Worm (Caenorhabditis elegans) whole organism, L3 larva: ENCODE measurements around the gene faah-5.
"Not testable (repeated sequence)": the region's sequence is repeated elsewhere in the genome, so short reads cannot be mapped to it uniquely, and the experiment has no call there.

Source experiments
- ZK546.5 ChIP-seq: sonication (generic microtip); optimal IDR thresholded peaks from 2 replicates; lab custom pipeline; 2017; ENCODE audit warnings: missing biosample characterization, missing genetic modification characterization
- aly-2 ChIP-seq: fragments of 150-350 bp; optimal IDR thresholded peaks from 2 replicates; lab custom pipeline; 2014; ENCODE audit warnings: missing biosample characterization, missing genetic modification characterization
- ama-1 ChIP-seq: fragments of 150-350 bp; optimal IDR thresholded peaks from 2 replicates; lab custom pipeline; 2018
- ceh-16 ChIP-seq: sonication (generic microtip); optimal IDR thresholded peaks from 2 replicates; lab custom pipeline; 2017; ENCODE audit warnings: missing biosample characterization, missing genetic modification characterization
- ceh-82 ChIP-seq: fragments of 150-350 bp; optimal IDR thresholded peaks from 2 replicates; lab custom pipeline; 2014; ENCODE audit warnings: missing biosample characterization, missing genetic modification characterization
- daf-12 ChIP-seq: fragments of 150-350 bp; optimal IDR thresholded peaks from 2 replicates; lab custom pipeline; 2014; ENCODE audit warnings: missing biosample characterization, missing genetic modification reagents, missing genetic modification characterization
- egl-27 ChIP-seq: sonication (generic microtip); optimal IDR thresholded peaks from 4 replicates; lab custom pipeline; 2017; ENCODE audit warnings: missing biosample characterization, missing genetic modification reagents, missing genetic modification characterization
- egl-5 ChIP-seq: fragments of 150-350 bp; optimal IDR thresholded peaks from 2 replicates; lab custom pipeline; 2017; ENCODE audit warnings: missing biosample characterization, missing genetic modification reagents, missing genetic modification characterization, inconsistent platforms
- elt-1 ChIP-seq: fragments of 150-350 bp; optimal IDR thresholded peaks from 2 replicates; lab custom pipeline; 2014; ENCODE audit warnings: missing biosample characterization, missing genetic modification characterization
- elt-2 ChIP-seq: sonication (generic microtip); optimal IDR thresholded peaks from 2 replicates; lab custom pipeline; 2016; ENCODE audit warnings: missing genetic modification reagents, mild to moderate bottlenecking, missing genetic modification characterization, missing compliant biosample characterization
- elt-3 ChIP-seq, 3 experiments: fragments of 150-350 bp in 1 of 3; sonication (generic microtip) in 2 of 3; optimal IDR thresholded peaks; 2 replicates in 2 of 3; 4 replicates in 1 of 3; lab custom pipeline; 2014 to 2017; ENCODE audit warnings: missing biosample characterization in 3 of 3, missing genetic modification characterization in 3 of 3
- eor-1 ChIP-seq, 2 experiments: fragments of 150-350 bp; optimal IDR thresholded peaks; 2 replicates each; lab custom pipeline; 2014 to 2018; ENCODE audit warnings: missing biosample characterization in 2 of 2, missing genetic modification characterization in 2 of 2
- fkh-10 ChIP-seq: sonication (generic microtip); optimal IDR thresholded peaks from 2 replicates; lab custom pipeline; 2017; ENCODE audit warnings: missing biosample characterization, missing genetic modification reagents, missing genetic modification characterization
- fkh-2 ChIP-seq: fragments of 150-350 bp; optimal IDR thresholded peaks from 2 replicates; lab custom pipeline; 2014; ENCODE audit warnings: missing biosample characterization, missing genetic modification reagents, missing genetic modification characterization
- hmg-11 ChIP-seq: sonication (generic microtip); optimal IDR thresholded peaks from 2 replicates; lab custom pipeline; 2016; ENCODE audit warnings: missing genetic modification characterization, missing compliant biosample characterization
- jun-1 ChIP-seq: fragments of 150-350 bp; optimal IDR thresholded peaks from 2 replicates; lab custom pipeline; 2014; ENCODE audit warnings: missing biosample characterization, missing genetic modification reagents, missing genetic modification characterization
- lsy-12 ChIP-seq: sonication (generic microtip); optimal IDR thresholded peaks from 2 replicates; lab custom pipeline; 2016; ENCODE audit warnings: mild to moderate bottlenecking, missing genetic modification characterization, missing compliant biosample characterization
- mml-1 ChIP-seq: fragments of 150-350 bp; sonication (generic microtip); optimal IDR thresholded peaks from 3 replicates; lab custom pipeline; 2014; ENCODE audit warnings: missing biosample characterization, missing genetic modification characterization
- nfya-1 ChIP-seq: sonication (generic microtip); optimal IDR thresholded peaks from 2 replicates; lab custom pipeline; 2017; ENCODE audit warnings: missing genetic modification characterization, mild to moderate bottlenecking, missing compliant biosample characterization, antibody characterized with exemption, moderate library complexity; ENCODE audit not compliant: insufficient read depth
- nhr-11 ChIP-seq: fragments of 150-350 bp; optimal IDR thresholded peaks from 2 replicates; lab custom pipeline; 2014; ENCODE audit warnings: missing biosample characterization, missing genetic modification characterization
- nhr-12 ChIP-seq: fragments of 150-350 bp; optimal IDR thresholded peaks from 2 replicates; lab custom pipeline; 2014; ENCODE audit warnings: missing biosample characterization, missing genetic modification characterization
- nhr-23 ChIP-seq: fragments of 150-350 bp; optimal IDR thresholded peaks from 2 replicates; lab custom pipeline; 2014; ENCODE audit warnings: missing biosample characterization, missing genetic modification reagents, missing genetic modification characterization
- nhr-25 ChIP-seq: sonication (generic microtip); optimal IDR thresholded peaks from 2 replicates; lab custom pipeline; 2017; ENCODE audit warnings: missing biosample characterization, missing genetic modification characterization
- nhr-28 ChIP-seq: fragments of 150-350 bp; optimal IDR thresholded peaks from 2 replicates; lab custom pipeline; 2014; ENCODE audit warnings: missing biosample characterization, missing genetic modification characterization
- nhr-76 ChIP-seq: fragments of 150-350 bp; sonication (generic microtip); optimal IDR thresholded peaks from 5 replicates; lab custom pipeline; 2014; ENCODE audit warnings: missing biosample characterization, missing genetic modification characterization
- nhr-77 ChIP-seq: fragments of 150-350 bp; optimal IDR thresholded peaks from 2 replicates; lab custom pipeline; 2014; ENCODE audit warnings: missing biosample characterization, missing genetic modification characterization
- pha-4 ChIP-seq: fragments of 150-350 bp; optimal IDR thresholded peaks from 2 replicates; lab custom pipeline; 2014; ENCODE audit warnings: missing biosample characterization, missing genetic modification reagents, missing genetic modification characterization
- pqm-1 ChIP-seq: fragments of 150-350 bp; optimal IDR thresholded peaks from 2 replicates; lab custom pipeline; 2017; ENCODE audit warnings: missing biosample characterization, missing genetic modification characterization, inconsistent platforms
- sea-2 ChIP-seq: fragments of 150-350 bp; sonication (generic microtip); optimal IDR thresholded peaks from 4 replicates; lab custom pipeline; 2014; ENCODE audit warnings: missing biosample characterization, missing genetic modification reagents, missing genetic modification characterization
- skn-1 ChIP-seq: fragments of 150-350 bp; optimal IDR thresholded peaks from 2 replicates; lab custom pipeline; 2014; ENCODE audit warnings: missing biosample characterization, missing genetic modification characterization
- snpc-4 ChIP-seq: fragments of 150-350 bp; optimal IDR thresholded peaks from 2 replicates; lab custom pipeline; 2014; ENCODE audit warnings: missing biosample characterization, missing genetic modification characterization
- tbx-2 ChIP-seq: sonication (generic microtip); optimal IDR thresholded peaks from 2 replicates; lab custom pipeline; 2016; ENCODE audit warnings: mild to moderate bottlenecking, missing genetic modification characterization, missing compliant biosample characterization
- unc-62 ChIP-seq: fragments of 150-350 bp; sonication (generic microtip); optimal IDR thresholded peaks from 4 replicates; lab custom pipeline; 2014; ENCODE audit warnings: missing biosample characterization, missing genetic modification reagents, missing genetic modification characterization
- zag-1 ChIP-seq: fragments of 150-350 bp; optimal IDR thresholded peaks from 2 replicates; lab custom pipeline; 2014; ENCODE audit warnings: missing biosample characterization, missing genetic modification characterization
- ztf-4 ChIP-seq: fragments of 150-350 bp; optimal IDR thresholded peaks from 2 replicates; lab custom pipeline; 2014; ENCODE audit warnings: missing biosample characterization, missing genetic modification characterization

Gene faah-5

ce11 chrIII:11896652-11897051 lies 5.4 kb upstream of the faah-5 start:
- TF ChIP-seq nfya-1 (tag; lab: Kevin White, UChicago), result peak; percentile 57
- no peak for TF ChIP-seq elt-2 (tag; lab: Kevin White, UChicago)

ce11 chrIII:11895504-11895903 lies 4.3 kb upstream of the faah-5 start:
- TF ChIP-seq nfya-1 (tag; lab: Kevin White, UChicago), result peak; percentile 70
- TF ChIP-seq eor-1 (tag; optimal IDR thresholded peaks at IDR 0.05; lab: Kevin White, UChicago), result no peak

- TF ChIP-seq snpc-4 (no peak), elt-2 (tag; lab: Kevin White, UChicago) (no peak)
Measured at ce11 chrIII:11892939-11893338, 1.7 kb upstream of the faah-5 start, which contains the start of gene Y56A3A.41. Y56A3A.41 (minus strand) TSS chrIII:11893039.

- TF ChIP-seq fkh-2, ZK546.5, nhr-28 (tag; lab: Kevin White, UChicago): not testable (repeated sequence)
Measured at ce11 chrIII:11883694-11884093, 7.5 kb downstream of the faah-5 start, which contains the start of gene fbxb-22. fbxb-22 (minus strand) TSS chrIII:11883754.

ce11 chrIII:11881549-11881948 lies 9.7 kb downstream of the faah-5 start:
- TF ChIP-seq ceh-82 (no peak), ztf-4 (tag; lab: Kevin White, UChicago) (no peak), ceh-16 (tag; lab: Kevin White, UChicago) (no peak), elt-1 (no peak), pqm-1 (tag; lab: Kevin White, UChicago) (peak; percentile 67), lsy-12 (tag; lab: Kevin White, UChicago) (no peak), elt-2 (tag; lab: Kevin White, UChicago) (peak; percentile 85), ama-1 (no peak), skn-1 (tag; lab: Kevin White, UChicago) (no peak), mml-1 (tag; lab: Kevin White, UChicago) (no peak), pha-4 (tag; lab: Kevin White, UChicago) (peak; percentile 45)

ce11 chrIII:11878751-11879150 lies 12.5 kb downstream of the faah-5 start, which contains the start of gene Y56A3A.6:
Y56A3A.6 (minus strand) TSS chrIII:11878803.
- no peak for TF ChIP-seq elt-3 (tag; optimal IDR thresholded peaks at IDR 0.05; lab: Kevin White, UChicago)
- TF ChIP-seq eor-1 (tag; optimal IDR thresholded peaks at IDR 0.05; lab: Kevin White, UChicago), result no peak
- TF ChIP-seq pqm-1 (tag; lab: Kevin White, UChicago), result peak; percentile 55
- TF ChIP-seq pha-4 (tag; lab: Kevin White, UChicago), result peak; percentile 1
- TF ChIP-seq aly-2 (tag; lab: Kevin White, UChicago), result no peak
- no peak for TF ChIP-seq ceh-16 (tag; lab: Kevin White, UChicago)
- peak; percentile 79 for TF ChIP-seq elt-2 (tag; lab: Kevin White, UChicago)

ce11 chrIII:11876130-11876529 lies 15.1 kb downstream of the faah-5 start:
- TF ChIP-seq egl-5 (tag; lab: Kevin White, UChicago), result no peak
- no peak for TF ChIP-seq zag-1
- TF ChIP-seq nhr-25 (tag; lab: Kevin White, UChicago), result no peak
- no peak for TF ChIP-seq ceh-16 (tag; lab: Kevin White, UChicago)
- no peak for TF ChIP-seq lsy-12 (tag; lab: Kevin White, UChicago)
- TF ChIP-seq ceh-82, result no peak
- no peak for TF ChIP-seq nhr-12 (tag; lab: Kevin White, UChicago)
- no peak for TF ChIP-seq jun-1 (tag; lab: Kevin White, UChicago)
- TF ChIP-seq skn-1 (tag; lab: Kevin White, UChicago), result no peak
- TF ChIP-seq elt-3 (tag; optimal IDR thresholded peaks at IDR 0.05; lab: Kevin White, UChicago), result no peak
- TF ChIP-seq, all 47 proteins: peak for 0

- TF ChIP-seq nhr-12 (tag; lab: Kevin White, UChicago), result no peak
- TF ChIP-seq egl-27 (tag; lab: Kevin White, UChicago), result no peak
- TF ChIP-seq nhr-11, result no peak
- TF ChIP-seq unc-62 (GFP tag; lab: Kevin White, UChicago), result no peak
- no peak for TF ChIP-seq hmg-11 (tag; lab: Kevin White, UChicago)
- TF ChIP-seq sea-2 (GFP tag; lab: Kevin White, UChicago), result no peak
- TF ChIP-seq tbx-2, result no peak
- no peak for TF ChIP-seq daf-12 (tag; lab: Kevin White, UChicago)
- TF ChIP-seq skn-1 (tag; lab: Kevin White, UChicago), result no peak
- no peak for TF ChIP-seq nhr-28 (tag; lab: Kevin White, UChicago)
- no peak for TF ChIP-seq fkh-10 (GFP tag; lab: Kevin White, UChicago)
- no peak for TF ChIP-seq nhr-77 (tag; lab: Kevin White, UChicago)
- no peak for TF ChIP-seq nhr-76 (tag; lab: Kevin White, UChicago)
- TF ChIP-seq nfya-1 (tag; lab: Kevin White, UChicago), result no peak
- TF ChIP-seq nhr-23 (tag; lab: Kevin White, UChicago), result no peak
Measured at ce11 chrIII:11874242-11874641, 17.0 kb downstream of the faah-5 start.
